Worm (Caenorhabditis elegans): ENCODE data around the gene F52G2.3.

DNA sequence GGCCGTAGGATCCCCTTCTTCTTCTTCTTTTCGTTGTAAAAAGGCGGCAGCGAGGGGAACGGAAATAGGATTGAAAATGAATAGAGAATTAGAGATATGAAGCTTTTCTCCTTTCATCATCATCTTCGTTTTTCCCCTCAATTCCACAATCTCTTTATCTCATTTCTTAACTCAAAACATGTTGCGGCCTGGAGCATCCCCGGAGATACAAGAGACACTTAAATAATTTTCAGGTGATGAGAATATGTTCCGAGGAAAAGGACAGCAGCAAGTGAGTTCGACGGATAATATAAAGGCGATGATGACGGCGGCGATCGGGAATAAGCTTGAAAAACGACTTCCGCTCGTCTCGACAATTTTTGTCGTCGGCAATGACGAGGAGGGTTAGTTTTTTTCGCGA lies 13.6 kb upstream of the F52G2.3 start, which contains the start of the genes Y45F10B.13 and qui-1:
- TF ChIP-seq F39B2.1 (GFP tag; IDR thresholded peaks at IDR 0.05) (no peak), tbx-9 (tag; optimal IDR thresholded peaks at IDR 0.05; ENCODE audit: borderline replicate concordance) (no peak), madf-8 (GFP tag; conservative IDR thresholded peaks at IDR 0.05) (no peak)
